Worm (Caenorhabditis elegans): Measurements from ENCODE around the gene cpg-2.
A peak's percentile ranks its signal among the peaks of the same experiment; 100 is the strongest.

Gene cpg-2

DNA sequence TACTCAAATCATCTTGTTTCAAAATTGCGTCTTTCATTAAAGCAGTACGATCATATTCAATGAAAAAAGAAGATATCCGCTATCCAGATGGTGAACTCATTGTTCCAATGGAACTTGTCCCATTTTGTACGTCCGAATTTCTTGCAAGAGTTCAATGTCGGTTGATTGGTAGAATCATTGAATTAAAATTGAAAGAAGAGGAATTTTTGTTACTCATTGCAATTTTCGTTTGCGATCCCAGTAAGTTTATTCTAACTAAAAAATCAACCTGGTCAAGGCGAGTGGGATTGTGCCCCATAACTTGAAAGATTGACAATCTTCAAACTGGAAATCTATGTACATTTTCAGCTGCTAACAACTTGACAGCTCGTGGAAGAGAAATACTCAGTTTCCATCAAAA is 7.3 kb downstream of the cpg-2 start:
- no peak for TF ChIP-seq sptf-1 (tag; optimal IDR thresholded peaks at IDR 0.05)
- TF ChIP-seq snpc-4 (tag; optimal IDR thresholded peaks at IDR 0.05) = no peak
- no peak for TF ChIP-seq nhr-47 (tag; optimal IDR thresholded peaks at IDR 0.05)
- no peak for TF ChIP-seq jun-1 (tag; optimal IDR thresholded peaks at IDR 0.05)
- no peak for TF ChIP-seq aha-1 (tag; optimal IDR thresholded peaks at IDR 0.05)
- no peak for TF ChIP-seq zip-4 (GFP tag; optimal IDR thresholded peaks at IDR 0.05)

DNA sequence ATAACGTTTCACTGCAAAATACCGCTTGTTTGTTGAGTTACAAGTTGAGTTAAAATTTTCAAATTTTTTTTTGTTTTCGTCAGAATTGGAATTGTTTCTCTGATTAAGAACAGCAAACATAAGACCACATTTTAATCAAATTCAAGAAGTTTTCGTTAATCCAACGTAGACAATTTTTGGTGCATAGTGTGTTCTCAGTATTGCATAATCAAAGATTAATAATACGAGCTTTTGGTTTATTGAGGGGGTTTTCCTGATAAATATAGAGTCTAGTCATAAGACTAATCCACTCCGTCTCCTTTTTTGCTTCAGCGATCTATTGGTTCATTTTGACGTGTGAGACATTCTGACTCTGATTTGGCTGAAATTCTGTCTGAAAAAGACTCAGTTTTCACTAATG is 8.6 kb downstream of the cpg-2 start, which contains the start of gene nhr-9:
TSS of gene nhr-9 (plus strand) at position 307 of the 400 bp plus-strand sequence.
- TF ChIP-seq nhr-47 (tag; optimal IDR thresholded peaks at IDR 0.05) (peak; percentile 46), rnt-1 (tag; optimal IDR thresholded peaks at IDR 0.05) (no peak), egl-13 (tag; optimal IDR thresholded peaks at IDR 0.05) (no peak), pax-3 (tag; optimal IDR thresholded peaks at IDR 0.05) (peak; percentile 38), dsc-1 (tag; optimal IDR thresholded peaks at IDR 0.05) (peak; percentile 89), tbx-2 (tag; optimal IDR thresholded peaks at IDR 0.05) (no peak), mef-2 (tag; optimal IDR thresholded peaks at IDR 0.05) (no peak), zag-1 (tag; optimal IDR thresholded peaks at IDR 0.05) (no peak), nhr-85 (tag) (no peak), sptf-1 (tag; optimal IDR thresholded peaks at IDR 0.05) (no peak), hpl-2 (GFP tag; optimal IDR thresholded peaks at IDR 0.05) (no peak), alr-1 (tag; optimal IDR thresholded peaks at IDR 0.05; ENCODE audit: borderline replicate concordance) (no peak), unc-98 (GFP tag; IDR thresholded peaks at IDR 0.05) (no peak), lin-14 (GFP tag; optimal IDR thresholded peaks at IDR 0.05) (no peak), hlh-4 (tag; optimal IDR thresholded peaks at IDR 0.05) (no peak), aha-1 (tag; optimal IDR thresholded peaks at IDR 0.05) (no peak), fos-1 (tag; optimal IDR thresholded peaks at IDR 0.05) (no peak), lin-35 (GFP tag; optimal IDR thresholded peaks at IDR 0.05) (no peak), mab-9 (GFP tag; IDR thresholded peaks at IDR 0.05) (no peak), ama-1 (optimal IDR thresholded peaks at IDR 0.05) (no peak), F16B12.6 (tag; optimal IDR thresholded peaks at IDR 0.05) (no peak), mep-1 (tag; optimal IDR thresholded peaks at IDR 0.05) (no peak), efl-3 (GFP tag; optimal IDR thresholded peaks at IDR 0.05) (no peak), efl-1 (optimal IDR thresholded peaks at IDR 0.05) (no peak), efl-1 (GFP tag; optimal IDR thresholded peaks at IDR 0.05 in 1 of 2) (no peak), sox-4 (tag; optimal IDR thresholded peaks at IDR 0.05) (peak; percentile 39), nhr-77 (tag; optimal IDR thresholded peaks at IDR 0.05) (no peak), vab-15 (tag; optimal IDR thresholded peaks at IDR 0.05) (no peak), unc-130 (tag; optimal IDR thresholded peaks at IDR 0.05) (no peak), fkh-10 (GFP tag; optimal IDR thresholded peaks at IDR 0.05) (no peak), jun-1 (tag; optimal IDR thresholded peaks at IDR 0.05) (no peak), nhr-90 (tag; optimal IDR thresholded peaks at IDR 0.05; ENCODE audit: poor library complexity) (no peak), Y116A8C.19 (tag; optimal IDR thresholded peaks at IDR 0.05; ENCODE audit: borderline replicate concordance) (no peak), unc-62 (GFP tag; optimal IDR thresholded peaks at IDR 0.05) (no peak), C34B4.2 (tag; optimal IDR thresholded peaks at IDR 0.05) (no peak), isw-1 (GFP tag; IDR thresholded peaks at IDR 0.05) (no peak), grh-1 (GFP tag; IDR thresholded peaks at IDR 0.05) (no peak), ceh-8 (GFP tag; optimal IDR thresholded peaks at IDR 0.05) (no peak), nhr-19 (GFP tag; conservative IDR thresholded peaks at IDR 0.05) (no peak), swsn-7 (tag; optimal IDR thresholded peaks at IDR 0.05) (no peak), ztf-4 (tag; optimal IDR thresholded peaks at IDR 0.05) (no peak), ceh-82 (tag; optimal IDR thresholded peaks at IDR 0.05) (no peak), fkh-8 (tag; optimal IDR thresholded peaks at IDR 0.05) (peak; percentile 82), nhr-20 (tag; optimal IDR thresholded peaks at IDR 0.05) (peak; percentile 11), lin-15B (tag; optimal IDR thresholded peaks at IDR 0.05) (no peak), ceh-90 (tag; optimal IDR thresholded peaks at IDR 0.05) (no peak), nhr-237 (tag; optimal IDR thresholded peaks at IDR 0.05) (no peak), irx-1 (tag; optimal IDR thresholded peaks at IDR 0.05) (no peak), pag-3 (tag; optimal IDR thresholded peaks at IDR 0.05; ENCODE audit: borderline replicate concordance, insufficient read depth) (no peak), unc-86 (tag; optimal IDR thresholded peaks at IDR 0.05) (no peak)

Measured in whole organism, L1 larva.